Worm (Caenorhabditis elegans) whole organism, L2 larva: Measurements from ENCODE around the gene Y40H4A.2.

Source experiments
- C34F6.9 ChIP-seq: fragments of 150-350 bp; optimal IDR thresholded peaks from 2 replicates; lab custom pipeline; 2014; ENCODE audit warnings: missing biosample characterization, missing genetic modification characterization
- F13H6.1 ChIP-seq: sonication (generic microtip); optimal IDR thresholded peaks from 2 replicates; lab custom pipeline; 2016; ENCODE audit warnings: missing genetic modification characterization, missing compliant biosample characterization
- R02D3.7 ChIP-seq: fragments of 150-350 bp; optimal IDR thresholded peaks from 2 replicates; lab custom pipeline; 2014; ENCODE audit warnings: missing biosample characterization, missing genetic modification characterization
- Y55F3AM.14 ChIP-seq: fragments of 200-800 bp; sonication (Bioruptor generic); optimal IDR thresholded peaks from 2 replicates; lab custom pipeline; 2018; ENCODE audit warnings: mild to moderate bottlenecking, missing genetic modification characterization, missing compliant biosample characterization
- ZK546.5 ChIP-seq: sonication (generic microtip); optimal IDR thresholded peaks from 2 replicates; lab custom pipeline; 2017; ENCODE audit warnings: missing biosample characterization, missing genetic modification characterization
- ama-1 ChIP-seq: fragments of 150-350 bp; optimal IDR thresholded peaks from 2 replicates; lab custom pipeline; 2018; ENCODE audit warnings: inconsistent platforms
- blmp-1 ChIP-seq: sonication (generic microtip); optimal IDR thresholded peaks from 2 replicates; lab custom pipeline; 2017; ENCODE audit warnings: missing genetic modification characterization, mild to moderate bottlenecking, missing compliant biosample characterization, antibody characterized with exemption, moderate library complexity; ENCODE audit not compliant: insufficient read depth
- ceh-82 ChIP-seq: fragments of 150-350 bp; optimal IDR thresholded peaks from 2 replicates; lab custom pipeline; 2014; ENCODE audit warnings: missing biosample characterization, missing genetic modification characterization
- dmd-4 ChIP-seq: sonication (generic microtip); optimal IDR thresholded peaks from 2 replicates; lab custom pipeline; 2017; ENCODE audit warnings: missing biosample characterization, missing genetic modification characterization
- elt-1 ChIP-seq: fragments of 150-350 bp; optimal IDR thresholded peaks from 2 replicates; lab custom pipeline; 2014; ENCODE audit warnings: missing biosample characterization, missing genetic modification characterization
- fos-1 ChIP-seq: fragments of 150-350 bp; optimal IDR thresholded peaks from 2 replicates; lab custom pipeline; 2014; ENCODE audit warnings: missing biosample characterization, missing genetic modification characterization
- gmeb-1 ChIP-seq: fragments of 150-350 bp; optimal IDR thresholded peaks from 2 replicates; lab custom pipeline; 2014; ENCODE audit warnings: missing biosample characterization, missing genetic modification characterization
- lin-11 ChIP-seq: fragments of 150-350 bp; sonication (generic microtip); optimal IDR thresholded peaks from 2 replicates; lab custom pipeline; 2014; ENCODE audit warnings: missing biosample characterization, missing genetic modification characterization, inconsistent platforms, mixed read lengths
- lin-39 ChIP-seq: fragments of 150-350 bp; optimal IDR thresholded peaks from 2 replicates; lab custom pipeline; 2014; ENCODE audit warnings: missing biosample characterization, missing genetic modification reagents, missing genetic modification characterization
- lsy-2 ChIP-seq, 2 experiments: fragments of 150-350 bp in 1 of 2; sonication (generic microtip) in 1 of 2; optimal IDR thresholded peaks; 2 replicates each; lab custom pipeline; 2014 to 2017; ENCODE audit warnings: missing biosample characterization in 2 of 2, missing genetic modification characterization in 2 of 2
- mbf-1 ChIP-seq: sonication (generic microtip); optimal IDR thresholded peaks from 2 replicates; lab custom pipeline; 2017; ENCODE audit warnings: missing biosample characterization, missing genetic modification characterization
- mdl-1 ChIP-seq, 2 experiments: fragments of 150-350 bp in 1 of 2; sonication (generic microtip) in 1 of 2; optimal IDR thresholded peaks; 2 replicates each; lab custom pipeline; 2017; ENCODE audit warnings: missing biosample characterization in 2 of 2, missing genetic modification characterization in 2 of 2
- nhr-10 ChIP-seq: sonication (generic microtip); optimal IDR thresholded peaks from 2 replicates; lab custom pipeline; 2017; ENCODE audit warnings: missing biosample characterization, missing genetic modification characterization
- nhr-11 ChIP-seq: fragments of 150-350 bp; optimal IDR thresholded peaks from 2 replicates; lab custom pipeline; 2014; ENCODE audit warnings: missing biosample characterization, missing genetic modification characterization
- nhr-12 ChIP-seq: fragments of 150-350 bp; optimal IDR thresholded peaks from 2 replicates; lab custom pipeline; 2014; ENCODE audit warnings: missing biosample characterization, missing genetic modification characterization
- nhr-21 ChIP-seq: fragments of 150-350 bp; optimal IDR thresholded peaks from 2 replicates; lab custom pipeline; 2014; ENCODE audit warnings: missing biosample characterization, missing genetic modification characterization
- nhr-237 ChIP-seq: fragments of 150-350 bp; optimal IDR thresholded peaks from 2 replicates; lab custom pipeline; 2014; ENCODE audit warnings: missing biosample characterization, missing genetic modification characterization
- nhr-25 ChIP-seq: fragments of 150-350 bp; sonication (generic microtip); optimal IDR thresholded peaks from 3 replicates; lab custom pipeline; 2014; ENCODE audit warnings: missing biosample characterization, missing genetic modification characterization
- nhr-77 ChIP-seq: fragments of 150-350 bp; optimal IDR thresholded peaks from 2 replicates; lab custom pipeline; 2014; ENCODE audit warnings: missing biosample characterization, missing genetic modification characterization
- peb-1 ChIP-seq: fragments of 150-350 bp; optimal IDR thresholded peaks from 2 replicates; lab custom pipeline; 2014; ENCODE audit warnings: missing biosample characterization, missing genetic modification characterization
- sem-4 ChIP-seq: fragments of 150-350 bp; optimal IDR thresholded peaks from 2 replicates; lab custom pipeline; 2014; ENCODE audit warnings: missing biosample characterization, missing genetic modification reagents, missing genetic modification characterization
- skn-1 ChIP-seq: sonication (generic microtip); optimal IDR thresholded peaks from 2 replicates; lab custom pipeline; 2017; ENCODE audit warnings: missing biosample characterization, missing genetic modification characterization
- sma-3 ChIP-seq: sonication (generic microtip); optimal IDR thresholded peaks from 2 replicates; lab custom pipeline; 2016; ENCODE audit warnings: missing genetic modification reagents, missing genetic modification characterization, missing compliant biosample characterization
- snpc-4 ChIP-seq: fragments of 150-350 bp; optimal IDR thresholded peaks from 2 replicates; lab custom pipeline; 2014; ENCODE audit warnings: missing biosample characterization, missing genetic modification characterization
- unc-55 ChIP-seq: fragments of 150-350 bp; sonication (generic microtip); optimal IDR thresholded peaks from 3 replicates; lab custom pipeline; 2014; ENCODE audit warnings: missing biosample characterization, missing genetic modification reagents, missing genetic modification characterization
- unc-62 ChIP-seq: fragments of 150-350 bp; optimal IDR thresholded peaks from 2 replicates; lab custom pipeline; 2014; ENCODE audit warnings: missing biosample characterization, missing genetic modification reagents, missing genetic modification characterization
- zag-1 ChIP-seq: fragments of 150-350 bp; optimal IDR thresholded peaks from 2 replicates; lab custom pipeline; 2014; ENCODE audit warnings: missing biosample characterization, missing genetic modification characterization
- ztf-1 ChIP-seq: fragments of 200-800 bp; sonication (Bioruptor generic); conservative IDR thresholded peaks from 2 replicates; pipeline ENCODE4 v1.3.6; 2022; ENCODE audit warnings: missing genetic modification characterization, missing compliant biosample characterization
- ztf-11 ChIP-seq: sonication (generic microtip); optimal IDR thresholded peaks from 2 replicates; lab custom pipeline; 2017; ENCODE audit warnings: missing biosample characterization, missing genetic modification characterization
- ztf-4 ChIP-seq: fragments of 150-350 bp; optimal IDR thresholded peaks from 2 replicates; lab custom pipeline; 2014; ENCODE audit warnings: missing biosample characterization, missing genetic modification characterization

Gene Y40H4A.2

DNA sequence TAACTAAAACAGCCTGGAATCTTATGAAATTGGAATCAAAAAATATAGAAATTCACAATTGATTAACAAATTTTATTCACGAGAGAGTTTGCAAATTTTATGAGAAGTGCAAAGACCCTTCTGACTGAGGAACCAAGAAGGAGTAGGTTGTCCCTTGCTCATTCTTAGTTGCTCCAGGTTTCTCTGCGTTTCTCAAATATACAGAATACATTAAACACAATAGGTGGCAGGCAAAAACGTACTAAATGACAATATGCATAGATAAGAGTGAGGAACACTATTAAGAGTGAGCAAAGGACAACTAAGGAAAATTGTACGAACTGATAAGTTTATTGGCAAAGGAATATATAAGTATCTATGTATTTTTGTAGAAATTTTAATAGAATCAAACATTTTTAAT is 26.5 kb downstream of the Y40H4A.2 start, which contains the start of gene C53A5.9:
Gene C53A5.9, minus strand, starts transcription at position 101 of the 400 bp plus-strand sequence.
- no peak for TF ChIP-seq blmp-1 (tag; lab: Kevin White, UChicago)
- TF ChIP-seq skn-1 (tag; lab: Kevin White, UChicago): no peak
- TF ChIP-seq gmeb-1 (tag; lab: Kevin White, UChicago): no peak
- TF ChIP-seq ztf-11 (tag; lab: Kevin White, UChicago): no peak
- TF ChIP-seq ztf-4 (tag; lab: Kevin White, UChicago): no peak
- no peak for TF ChIP-seq R02D3.7
- no peak for TF ChIP-seq lin-39 (tag; lab: Kevin White, UChicago)
- TF ChIP-seq snpc-4: no peak
- TF ChIP-seq sem-4 (tag; lab: Kevin White, UChicago): no peak
- TF ChIP-seq sma-3 (GFP tag; lab: Kevin White, UChicago): no peak
- no peak for TF ChIP-seq elt-1
- no peak for TF ChIP-seq nhr-11 (tag; lab: Kevin White, UChicago)
- TF ChIP-seq mdl-1 (tag; optimal IDR thresholded peaks at IDR 0.05; lab: Kevin White, UChicago): no peak
- TF ChIP-seq ZK546.5 (tag; lab: Kevin White, UChicago): no peak
- TF ChIP-seq unc-55 (GFP tag; lab: Kevin White, UChicago): no peak
- no peak for TF ChIP-seq nhr-12
- TF ChIP-seq F13H6.1 (tag; lab: Kevin White, UChicago): no peak
- TF ChIP-seq unc-62 (GFP tag; lab: Kevin White, UChicago): no peak
- no peak for TF ChIP-seq zag-1 (tag; lab: Kevin White, UChicago)
- TF ChIP-seq peb-1 (tag; lab: Kevin White, UChicago): no peak

DNA sequence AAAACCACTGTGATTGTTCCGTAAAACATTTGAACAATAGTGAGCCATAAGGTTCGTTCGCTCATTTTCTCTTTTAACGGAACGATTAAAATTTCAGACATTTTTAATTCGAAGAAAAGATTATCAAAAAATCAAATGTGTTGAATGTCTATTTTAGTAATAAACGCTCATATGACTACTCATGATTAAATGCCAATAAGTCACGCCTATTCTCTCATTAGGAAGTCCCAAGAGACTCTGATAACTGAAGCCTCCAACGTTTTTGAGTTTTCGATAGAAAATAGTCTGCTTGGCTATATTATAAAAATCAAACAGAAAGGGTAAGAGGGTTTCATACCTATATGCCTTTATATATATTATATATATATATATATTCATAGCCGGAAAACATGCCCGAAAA is 29.1 kb downstream of the Y40H4A.2 start, which contains the start of gene srg-47:
Gene srg-47, minus strand, starts transcription at position 101 of the 400 bp plus-strand sequence.
- TF ChIP-seq ZK546.5 (tag; lab: Kevin White, UChicago): no peak
- TF ChIP-seq ceh-82 (tag; lab: Kevin White, UChicago): no peak
- TF ChIP-seq ztf-1 (GFP tag; lab: Robert Waterston, UW): no peak
- no peak for TF ChIP-seq unc-55 (GFP tag; lab: Kevin White, UChicago)
- no peak for TF ChIP-seq dmd-4 (tag; lab: Kevin White, UChicago)
- TF ChIP-seq, all 48 proteins: peak for 0

DNA sequence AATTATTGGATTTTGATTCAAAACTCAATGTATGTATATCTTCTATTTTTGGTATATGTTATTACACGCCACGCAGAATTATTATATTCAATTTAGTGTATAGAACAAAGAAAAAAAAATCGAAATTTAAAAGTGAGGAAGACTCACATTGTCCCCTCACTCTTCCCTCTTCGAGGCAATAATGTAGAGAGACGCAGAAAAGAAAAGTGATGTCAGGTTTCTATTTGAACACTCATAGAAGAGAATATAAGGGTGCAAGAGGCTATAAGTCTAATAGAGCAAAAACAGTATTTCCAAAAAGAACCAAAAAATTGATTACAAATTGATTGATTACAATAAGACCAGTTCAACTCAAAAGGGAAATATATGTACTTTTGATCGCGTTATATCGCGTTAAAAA is 36.7 kb downstream of the Y40H4A.2 start:
- TF ChIP-seq peb-1 (tag; lab: Kevin White, UChicago): no peak
- TF ChIP-seq C34F6.9: peak; percentile 34
- no peak for TF ChIP-seq R02D3.7
- TF ChIP-seq nhr-21 (tag; lab: Kevin White, UChicago): no peak
- no peak for TF ChIP-seq dmd-4 (tag; lab: Kevin White, UChicago)
- TF ChIP-seq nhr-77 (tag; lab: Kevin White, UChicago): no peak
- TF ChIP-seq lin-11 (tag; lab: Kevin White, UChicago): no peak
- no peak for TF ChIP-seq F13H6.1 (tag; lab: Kevin White, UChicago)
- TF ChIP-seq nhr-10 (tag; lab: Kevin White, UChicago): no peak
- TF ChIP-seq ztf-1 (GFP tag; lab: Robert Waterston, UW): no peak
- peak; percentile 16 for TF ChIP-seq fos-1 (tag; lab: Kevin White, UChicago)
- TF ChIP-seq nhr-12: no peak

DNA sequence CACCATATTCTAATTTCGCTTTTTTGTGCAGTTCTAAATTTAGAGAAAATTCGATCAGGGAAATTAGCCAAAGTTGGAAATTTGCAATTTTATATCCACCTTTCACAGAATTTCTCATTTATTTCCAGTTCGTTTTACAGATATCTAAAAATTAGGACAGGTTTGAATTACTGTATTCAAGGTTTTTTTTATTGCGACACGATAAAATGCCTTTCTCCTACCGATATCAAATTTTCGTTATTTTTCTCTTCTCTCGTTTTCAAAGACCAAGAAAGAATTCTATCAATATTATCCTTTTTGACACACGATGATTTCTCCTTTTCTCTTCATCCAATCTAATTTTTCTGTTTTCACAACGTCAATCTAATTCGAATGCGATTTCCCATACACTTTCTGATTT is 38.7 kb downstream of the Y40H4A.2 start, which contains the start of gene C53A5.13:
Gene C53A5.13, plus strand, starts transcription at position 301 of the 400 bp plus-strand sequence.
- TF ChIP-seq blmp-1 (tag; lab: Kevin White, UChicago): no peak
- TF ChIP-seq C34F6.9: no peak
- TF ChIP-seq Y55F3AM.14 (GFP tag; lab: Kevin White, UChicago): no peak
- no peak for TF ChIP-seq mbf-1 (tag; lab: Kevin White, UChicago)
- no peak for TF ChIP-seq mdl-1 (tag; optimal IDR thresholded peaks at IDR 0.05; lab: Kevin White, UChicago)

DNA sequence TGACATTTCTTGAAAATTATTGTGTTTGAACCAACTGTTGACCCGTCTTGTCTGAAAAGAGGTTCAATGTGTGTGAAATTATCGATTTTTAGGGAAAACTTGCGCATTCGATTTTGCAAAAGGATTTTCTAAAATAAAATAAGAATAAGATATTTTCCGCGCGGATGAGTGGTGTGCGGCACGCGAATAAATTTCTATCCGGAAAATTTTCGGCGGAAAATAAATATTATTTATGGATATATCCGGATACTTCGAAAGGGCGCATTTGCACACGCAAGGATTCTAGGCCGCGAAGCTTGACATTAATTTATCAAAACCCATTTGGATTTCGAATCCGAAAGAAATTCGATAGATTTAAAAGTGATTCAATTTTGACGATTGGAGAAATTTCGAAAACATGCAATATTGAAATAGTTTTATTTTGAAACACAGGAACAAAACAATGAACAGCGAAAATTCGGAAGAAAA is 39.4 kb downstream of the Y40H4A.2 start, which contains the start of gene rike-1:
Gene rike-1, minus strand, starts transcription at position 51 of the 468 bp plus-strand sequence.
- TF ChIP-seq nhr-25 (tag; lab: Kevin White, UChicago) (peak; percentile 2), ztf-1 (GFP tag; lab: Robert Waterston, UW) (no peak), F13H6.1 (tag; lab: Kevin White, UChicago) (no peak), ama-1 (lab: Kevin White, UChicago) (no peak), R02D3.7 (no peak), peb-1 (tag; lab: Kevin White, UChicago) (no peak), blmp-1 (tag; lab: Kevin White, UChicago) (no peak), zag-1 (tag; lab: Kevin White, UChicago) (no peak), snpc-4 (no peak), sem-4 (tag; lab: Kevin White, UChicago) (no peak), mdl-1 (tag; optimal IDR thresholded peaks at IDR 0.05; lab: Kevin White, UChicago) (no peak), lsy-2 (tag; optimal IDR thresholded peaks at IDR 0.05; lab: Kevin White, UChicago) (peak in 1 of 2 experiments; percentile 50), lin-11 (tag; lab: Kevin White, UChicago) (no peak), C34F6.9 (peak; percentile 66), unc-62 (GFP tag; lab: Kevin White, UChicago) (no peak), nhr-237 (tag; lab: Kevin White, UChicago) (no peak), nhr-77 (tag; lab: Kevin White, UChicago) (no peak)
